Fruit fly (Drosophila melanogaster) whole organism, pupa: Measurements from ENCODE around the gene CG14722.

Source experiments
- CG10348 ChIP-seq: fragments of 200-800 bp; sonication (Bioruptor generic); IDR thresholded peaks from 2 replicates; pipeline ENCODE4 v1.3.6; 2022; ENCODE audit warnings: missing biosample characterization, missing genetic modification characterization
- CG12605 ChIP-seq: fragments of 200-800 bp; sonication (Bioruptor generic); IDR thresholded peaks from 2 replicates; pipeline ENCODE4 v1.3.6; 2022; ENCODE audit warnings: missing biosample characterization, missing genetic modification characterization
- CG13204 ChIP-seq: fragments of 200-800 bp; sonication (Bioruptor generic); optimal IDR thresholded peaks from 2 replicates; lab custom pipeline; 2018; ENCODE audit warnings: missing biosample characterization, mild to moderate bottlenecking, missing genetic modification characterization, moderate library complexity
- CG14655 ChIP-seq: fragments of 200-800 bp; sonication (Bioruptor generic); optimal IDR thresholded peaks from 3 replicates; lab custom pipeline; 2017; ENCODE audit warnings: mild to moderate bottlenecking, missing biosample characterization, missing genetic modification reagents, missing genetic modification characterization
- CG15710 ChIP-seq: fragments of 200-800 bp; sonication (Bioruptor generic); optimal IDR thresholded peaks from 2 replicates; lab custom pipeline; 2018; ENCODE audit warnings: missing biosample characterization, mild to moderate bottlenecking, missing genetic modification characterization, moderate library complexity
- CG17806 ChIP-seq: fragments of 200-800 bp; sonication (Bioruptor generic); optimal IDR thresholded peaks from 2 replicates; lab custom pipeline; 2018; ENCODE audit warnings: missing biosample characterization, mild to moderate bottlenecking, missing genetic modification characterization, moderate library complexity
- CG32121 ChIP-seq: fragments of 200-800 bp; sonication (Bioruptor generic); IDR thresholded peaks from 2 replicates; pipeline ENCODE4 v1.3.6; 2022; ENCODE audit warnings: missing biosample characterization, missing genetic modification characterization
- CG34367 ChIP-seq: fragments of 200-800 bp; sonication (Bioruptor generic); optimal IDR thresholded peaks from 2 replicates; lab custom pipeline; 2018; ENCODE audit warnings: missing biosample characterization, mild to moderate bottlenecking, missing genetic modification characterization
- CG4496 ChIP-seq: fragments of 200-800 bp; sonication (Bioruptor generic); IDR thresholded peaks from 3 replicates; pipeline ENCODE4 v1.3.6; 2022; ENCODE audit warnings: missing biosample characterization, missing genetic modification characterization
- CG8159 ChIP-seq: fragments of 200-800 bp; sonication (Bioruptor generic); optimal IDR thresholded peaks from 3 replicates; lab custom pipeline; 2018; ENCODE audit warnings: missing biosample characterization, mild to moderate bottlenecking, missing genetic modification characterization, moderate library complexity
- CG8301 ChIP-seq: fragments of 200-800 bp; sonication (Bioruptor generic); optimal IDR thresholded peaks from 2 replicates; lab custom pipeline; 2018; ENCODE audit warnings: missing biosample characterization, mild to moderate bottlenecking, missing genetic modification characterization
- CG9948 ChIP-seq: fragments of 200-800 bp; sonication (Bioruptor generic); optimal IDR thresholded peaks from 2 replicates; lab custom pipeline; 2018; ENCODE audit warnings: missing biosample characterization, mild to moderate bottlenecking, missing genetic modification characterization, moderate library complexity
- D1 ChIP-seq: fragments of 200-800 bp; sonication (Bioruptor generic); optimal IDR thresholded peaks from 2 replicates; lab custom pipeline; 2018; ENCODE audit warnings: missing biosample characterization, mild to moderate bottlenecking, missing genetic modification characterization, moderate library complexity
- EcR ChIP-seq: fragments of 200-800 bp; sonication (Bioruptor generic); optimal IDR thresholded peaks from 3 replicates; lab custom pipeline; 2019; ENCODE audit warnings: missing biosample characterization, missing genetic modification characterization, mild to moderate bottlenecking, moderate library complexity, missing genetic modification reagents
- Ets98B ChIP-seq: fragments of 200-800 bp; sonication (Bioruptor generic); IDR thresholded peaks from 2 replicates; pipeline ENCODE4 v1.3.6; 2022; ENCODE audit warnings: missing biosample characterization, missing genetic modification characterization
- Pif1A ChIP-seq: fragments of 200-800 bp; sonication (Bioruptor generic); optimal IDR thresholded peaks from 3 replicates; lab custom pipeline; 2016; ENCODE audit warnings: missing biosample characterization, missing genetic modification characterization
- Pif1B ChIP-seq: fragments of 200-800 bp; sonication (Bioruptor generic); optimal IDR thresholded peaks from 3 replicates; lab custom pipeline; 2016; ENCODE audit warnings: missing biosample characterization, missing genetic modification characterization
- Snoo ChIP-seq: fragments of 200-800 bp; sonication (Bioruptor generic); optimal IDR thresholded peaks from 3 replicates; lab custom pipeline; 2017; ENCODE audit warnings: missing biosample characterization, mild to moderate bottlenecking, missing genetic modification characterization, inconsistent platforms
- fd96Ca ChIP-seq: fragments of 200-800 bp; sonication (Bioruptor generic); IDR thresholded peaks from 3 replicates; pipeline ENCODE4 v1.3.6; 2022; ENCODE audit warnings: missing biosample characterization, missing genetic modification characterization
- gl ChIP-seq: fragments of 200-800 bp; sonication (Bioruptor generic); optimal IDR thresholded peaks from 2 replicates; lab custom pipeline; 2018; ENCODE audit warnings: missing biosample characterization, mild to moderate bottlenecking, missing genetic modification characterization
- rn ChIP-seq: fragments of 200-800 bp; sonication (Bioruptor generic); IDR thresholded peaks from 2 replicates; pipeline ENCODE4 v1.3.6; 2022; ENCODE audit warnings: missing biosample characterization, missing genetic modification characterization

CG14722 gene

DNA sequence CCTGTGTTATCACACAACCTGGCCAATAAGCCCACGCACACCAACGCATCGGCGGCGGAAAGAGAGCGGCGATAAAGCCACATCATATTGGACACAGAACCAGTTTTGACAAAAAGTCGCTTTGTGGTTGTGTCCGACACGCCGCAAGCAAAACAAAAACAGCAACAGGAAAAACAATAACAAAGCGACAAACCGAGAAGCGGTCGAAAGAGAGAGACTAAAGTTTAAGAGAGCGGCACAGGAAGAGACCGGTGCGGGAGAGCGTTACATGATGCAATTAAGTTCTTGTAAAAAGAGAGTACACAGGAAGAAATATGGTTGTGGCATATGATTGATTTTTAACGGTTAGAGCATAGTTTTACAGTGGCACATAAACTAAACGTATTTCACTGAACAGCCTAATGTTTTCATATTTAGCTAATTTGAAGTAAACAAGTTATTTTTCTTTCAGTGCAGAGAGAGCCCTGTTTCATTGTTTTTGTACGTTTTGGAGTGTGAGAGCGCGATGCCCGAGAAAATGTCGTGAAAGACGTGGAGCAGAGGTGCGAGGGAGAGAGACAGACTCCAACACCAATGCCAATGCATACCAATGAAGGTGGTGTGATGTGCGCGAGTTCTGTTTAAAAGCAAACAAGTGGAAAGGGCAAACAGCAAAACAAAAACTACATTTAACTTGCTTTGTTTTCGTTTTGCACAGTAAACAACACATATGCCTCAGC, 19.1 kb downstream of the CG14722 start:
- TF ChIP-seq Snoo (peak; percentile 100), CG15710 (tag; lab: Kevin White, UChicago) (peak; percentile 100), D1 (peak; percentile 99), rn (GFP tag; lab: Robert Waterston, UW) (no peak), EcR (GFP tag; lab: Kevin White, UChicago) (peak; percentile 79), gl (peak; percentile 100), CG14655 (GFP tag; lab: Kevin White, UChicago) (peak; percentile 100), fd96Ca (GFP tag; lab: Robert Waterston, UW) (no peak), CG4496 (no peak), CG9948 (tag; lab: Kevin White, UChicago) (peak; percentile 100), Pif1B (peak; percentile 100), CG10348 (GFP tag; lab: Robert Waterston, UW) (no peak), Pif1A (GFP tag; lab: Kevin White, UChicago) (peak; percentile 100), CG34367 (tag; lab: Kevin White, UChicago) (peak; percentile 100), CG17806 (tag; lab: Kevin White, UChicago) (peak; percentile 100), CG8159 (tag; lab: Kevin White, UChicago) (peak; percentile 100), CG8301 (peak; percentile 100), CG13204 (GFP tag; lab: Kevin White, UChicago) (peak; percentile 99)

DNA sequence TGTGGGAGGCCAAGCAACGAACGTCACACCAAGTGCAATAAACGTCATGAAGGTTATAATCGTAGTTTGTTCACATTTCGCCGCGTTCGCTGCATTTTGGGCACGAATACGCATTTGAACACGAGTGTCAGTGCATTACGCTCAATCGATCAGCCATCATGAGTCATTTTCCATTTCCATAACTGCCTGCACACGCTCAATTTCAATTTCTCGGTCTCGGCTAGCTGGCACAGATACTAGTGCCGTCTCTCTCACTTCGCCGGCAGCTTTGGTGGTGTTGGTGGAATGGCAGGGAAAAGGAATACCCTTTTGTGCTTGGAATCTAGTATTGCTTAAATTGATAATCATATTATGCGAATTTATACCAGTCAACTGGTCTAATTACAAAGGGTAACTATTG, 20.0 kb downstream of the CG14722 start:
- TF ChIP-seq rn (GFP tag; lab: Robert Waterston, UW): no peak
- no peak for TF ChIP-seq CG15710 (tag; lab: Kevin White, UChicago)
- TF ChIP-seq Pif1A (GFP tag; lab: Kevin White, UChicago): no peak
- no peak for TF ChIP-seq CG34367 (tag; lab: Kevin White, UChicago)
- TF ChIP-seq CG9948 (tag; lab: Kevin White, UChicago): no peak
- TF ChIP-seq CG8159 (tag; lab: Kevin White, UChicago): no peak
- no peak for TF ChIP-seq CG12605 (GFP tag; lab: Robert Waterston, UW)
- no peak for TF ChIP-seq EcR (GFP tag; lab: Kevin White, UChicago)
- TF ChIP-seq CG4496: no peak
- TF ChIP-seq Ets98B (GFP tag; lab: Robert Waterston, UW): no peak
- TF ChIP-seq Pif1B: no peak
- no peak for TF ChIP-seq D1
- no peak for TF ChIP-seq CG17806 (tag; lab: Kevin White, UChicago)
- TF ChIP-seq gl: no peak
- TF ChIP-seq CG10348 (GFP tag; lab: Robert Waterston, UW): no peak
- no peak for TF ChIP-seq CG32121 (GFP tag; lab: Robert Waterston, UW)
- TF ChIP-seq fd96Ca (GFP tag; lab: Robert Waterston, UW): no peak
- no peak for TF ChIP-seq CG13204 (GFP tag; lab: Kevin White, UChicago)
- TF ChIP-seq Snoo: no peak

DNA sequence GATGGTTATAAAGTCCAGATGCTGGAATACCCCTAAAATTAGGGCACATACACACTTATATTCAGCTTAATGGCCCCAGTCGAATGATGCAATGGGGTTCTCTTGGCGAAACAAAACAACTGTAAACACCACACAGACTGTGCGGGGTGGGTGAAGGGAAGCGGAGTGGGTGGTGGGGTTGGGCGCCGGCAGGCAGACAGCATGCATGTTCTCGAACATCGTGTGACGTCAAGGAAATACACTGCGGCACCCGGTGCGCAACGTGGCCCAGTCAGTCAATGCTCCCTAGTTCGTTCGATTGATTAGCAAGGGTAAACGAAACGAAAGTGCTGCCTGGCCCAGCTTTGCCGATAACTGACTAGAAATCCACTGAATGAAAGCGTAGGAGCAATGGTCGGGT, 20.8 kb downstream of the CG14722 start:
- TF ChIP-seq gl (peak; percentile 19), CG14655 (GFP tag; lab: Kevin White, UChicago) (no peak), EcR (GFP tag; lab: Kevin White, UChicago) (peak; percentile 77)

DNA sequence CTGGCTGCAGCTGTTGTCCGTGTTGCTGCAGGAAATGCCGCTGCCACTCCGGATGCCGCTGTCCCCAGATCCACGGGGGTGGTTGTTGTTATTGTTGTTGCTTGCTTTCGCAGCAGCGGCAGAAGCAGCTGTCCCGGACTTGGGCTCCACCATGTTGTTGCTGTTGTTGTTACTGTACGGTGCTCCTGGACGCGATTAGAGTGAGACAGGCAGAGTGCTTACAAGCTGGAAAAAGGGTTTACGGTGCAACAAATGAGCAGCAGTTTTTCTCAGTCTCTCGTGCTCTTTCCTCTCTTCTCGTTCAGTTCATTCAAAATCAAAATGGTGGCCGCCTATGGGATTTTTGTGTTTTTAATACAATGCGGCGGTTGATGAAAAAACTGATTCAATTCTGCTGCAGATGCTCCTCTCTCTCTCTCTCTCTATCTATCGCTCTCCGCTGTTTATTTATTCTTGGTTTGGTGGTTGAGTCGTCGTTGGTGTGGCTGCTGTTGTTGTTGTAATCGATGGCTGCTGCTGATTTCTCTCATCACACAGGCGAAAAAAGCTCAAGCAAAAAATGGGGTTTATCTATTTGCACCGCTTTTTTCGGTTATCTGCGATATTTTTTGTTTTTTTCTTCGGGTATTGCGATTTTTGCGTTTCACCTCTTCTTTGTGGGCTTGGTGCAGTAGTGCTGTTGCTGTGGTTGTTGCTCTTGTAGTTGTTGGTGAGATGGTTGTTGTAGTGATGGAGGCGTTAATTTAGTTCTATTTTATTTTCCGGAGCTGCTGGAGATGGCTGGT, 22.0 kb downstream of the CG14722 start:
- TF ChIP-seq gl (no peak), CG4496 (no peak), EcR (GFP tag; lab: Kevin White, UChicago) (peak; percentile 38), CG9948 (tag; lab: Kevin White, UChicago) (no peak), CG15710 (tag; lab: Kevin White, UChicago) (no peak), CG13204 (GFP tag; lab: Kevin White, UChicago) (peak; percentile 75), Snoo (no peak), CG8301 (no peak), CG14655 (GFP tag; lab: Kevin White, UChicago) (peak; percentile 17), CG32121 (GFP tag; lab: Robert Waterston, UW) (no peak), Pif1A (GFP tag; lab: Kevin White, UChicago) (no peak)

DNA sequence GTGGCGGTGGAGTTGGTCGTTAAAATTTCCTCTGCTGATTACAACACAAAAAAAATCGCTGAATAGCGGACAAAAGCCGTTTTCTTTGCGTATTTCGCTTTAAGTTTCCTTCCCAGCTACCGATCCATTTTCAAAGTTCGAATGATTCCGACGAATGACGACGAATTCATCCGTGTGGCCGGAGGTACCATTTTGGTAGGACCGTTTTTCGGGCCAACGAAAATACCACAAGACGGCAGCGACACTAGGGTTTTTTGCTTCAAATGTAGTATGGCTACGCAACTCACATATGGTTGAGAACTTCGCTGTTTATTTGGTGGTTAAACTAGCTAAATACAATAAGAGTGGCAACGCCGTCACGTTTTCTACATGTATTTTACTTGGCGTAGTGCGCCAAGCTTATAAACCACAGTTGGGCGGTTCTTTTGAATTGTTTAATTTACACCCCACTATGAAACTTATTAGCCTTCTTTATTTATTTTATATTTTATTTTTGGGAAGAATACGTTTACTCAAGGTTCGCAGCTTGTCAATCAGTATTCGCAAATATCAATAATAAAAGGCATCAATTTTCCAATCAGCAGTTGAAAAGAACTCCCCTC, 22.7 kb downstream of the CG14722 start, which contains the start of gene Lk6:
Gene Lk6 (minus strand): TSS at position 179 of the 602 bp plus-strand sequence.
- TF ChIP-seq Pif1A (GFP tag; lab: Kevin White, UChicago): no peak
- TF ChIP-seq CG15710 (tag; lab: Kevin White, UChicago): peak; percentile 6
- peak; percentile 57 for TF ChIP-seq Snoo
- TF ChIP-seq CG13204 (GFP tag; lab: Kevin White, UChicago): peak; percentile 62
- no peak for TF ChIP-seq rn (GFP tag; lab: Robert Waterston, UW)
- TF ChIP-seq CG8159 (tag; lab: Kevin White, UChicago): peak; percentile 17
- TF ChIP-seq CG14655 (GFP tag; lab: Kevin White, UChicago): no peak
- no peak for TF ChIP-seq CG12605 (GFP tag; lab: Robert Waterston, UW)
- peak; percentile 31 for TF ChIP-seq gl
- TF ChIP-seq CG8301: peak; percentile 24
- no peak for TF ChIP-seq CG10348 (GFP tag; lab: Robert Waterston, UW)
- TF ChIP-seq CG4496: no peak
- TF ChIP-seq EcR (GFP tag; lab: Kevin White, UChicago): no peak
- peak; percentile 6 for TF ChIP-seq CG9948 (tag; lab: Kevin White, UChicago)
- peak; percentile 6 for TF ChIP-seq CG34367 (tag; lab: Kevin White, UChicago)
- TF ChIP-seq Pif1B: peak; percentile 18
- TF ChIP-seq, all 21 proteins: peak for 9
